Fruit fly (Drosophila melanogaster): Measurements from ENCODE around the gene Tdg.

- TF ChIP-seq usp (GFP tag; optimal IDR thresholded peaks at IDR 0.05), result no peak
- no peak for TF ChIP-seq EcR (GFP tag; optimal IDR thresholded peaks at IDR 0.05)
- no peak for TF ChIP-seq pan (optimal IDR thresholded peaks at IDR 0.05)
Observed at dm6 chr4:554758-555157, 2.9 kb downstream of the Tdg start.
